Worm (Caenorhabditis elegans) whole organism, L4 larva: ENCODE data around the gene F44G4.1.

Experiments
- D1046.2 ChIP-seq: fragments of 200-800 bp; sonication (Bioruptor generic); IDR thresholded peaks from 2 replicates; pipeline ENCODE4 v1.3.6; 2022; ENCODE audit warnings: missing genetic modification characterization, missing compliant biosample characterization
- F10B5.3 ChIP-seq: sonication (generic microtip); optimal IDR thresholded peaks from 2 replicates; lab custom pipeline; 2016; ENCODE audit warnings: mild to moderate bottlenecking, missing genetic modification characterization, missing compliant biosample characterization
- R02D3.7 ChIP-seq: fragments of 150-350 bp; sonication (generic microtip); optimal IDR thresholded peaks from 3 replicates; lab custom pipeline; 2014; ENCODE audit warnings: missing biosample characterization, missing genetic modification characterization
- T26A8.4 ChIP-seq: fragments of 200-800 bp; sonication (Bioruptor generic); IDR thresholded peaks from 2 replicates; pipeline ENCODE4 v1.3.6; 2022; ENCODE audit warnings: missing genetic modification characterization, missing compliant biosample characterization
- Y48G9A.11 ChIP-seq: fragments of 200-800 bp; sonication (Bioruptor generic); IDR thresholded peaks from 2 replicates; pipeline ENCODE4 v1.3.6; 2022; ENCODE audit warnings: missing genetic modification reagents, missing genetic modification characterization, missing compliant biosample characterization
- ZK546.5 ChIP-seq, 2 experiments: sonication (generic microtip); optimal IDR thresholded peaks; 2 replicates each; lab custom pipeline; 2017; ENCODE audit warnings: missing biosample characterization in 2 of 2, missing genetic modification characterization in 2 of 2
- aha-1 ChIP-seq: fragments of 150-350 bp; peaks from one replicate; lab custom pipeline; 2014; ENCODE audit warnings: missing biosample characterization, missing genetic modification characterization
- ceh-44 ChIP-seq: fragments of 200-800 bp; sonication (Bioruptor generic); IDR thresholded peaks from 2 replicates; pipeline ENCODE4 v1.3.6; 2022; ENCODE audit warnings: missing genetic modification reagents, missing genetic modification characterization, missing compliant biosample characterization
- dmd-8 ChIP-seq: fragments of 200-800 bp; sonication (Bioruptor generic); IDR thresholded peaks from 2 replicates; pipeline ENCODE4 v1.3.6; 2022; ENCODE audit warnings: missing genetic modification characterization, missing compliant biosample characterization
- dmd-9 ChIP-seq: fragments of 200-800 bp; sonication (Bioruptor generic); IDR thresholded peaks from 2 replicates; pipeline ENCODE4 v1.3.6; 2022; ENCODE audit warnings: missing genetic modification reagents, missing genetic modification characterization, missing compliant biosample characterization
- dpl-1 ChIP-seq: fragments of 150-350 bp; optimal IDR thresholded peaks from 2 replicates; lab custom pipeline; 2014; ENCODE audit warnings: missing biosample characterization, missing genetic modification reagents, missing genetic modification characterization
- duxl-1 ChIP-seq: sonication (generic microtip); optimal IDR thresholded peaks from 2 replicates; lab custom pipeline; 2016; ENCODE audit warnings: mild to moderate bottlenecking, missing genetic modification characterization, moderate library complexity, missing compliant biosample characterization; ENCODE audit not compliant: poor library complexity
- dve-1 ChIP-seq: sonication (generic microtip); optimal IDR thresholded peaks from 2 replicates; lab custom pipeline; 2017; ENCODE audit warnings: antibody characterized with exemption, mild to moderate bottlenecking, missing genetic modification characterization, missing compliant biosample characterization; ENCODE audit not compliant: insufficient read depth
- egl-43 ChIP-seq: fragments of 200-800 bp; sonication (Bioruptor generic); IDR thresholded peaks from 2 replicates; pipeline ENCODE4 v1.3.6; 2022; ENCODE audit warnings: missing genetic modification reagents, missing genetic modification characterization, missing compliant biosample characterization
- fkh-10 ChIP-seq: fragments of 150-350 bp; optimal IDR thresholded peaks from 2 replicates; lab custom pipeline; 2014; ENCODE audit warnings: missing biosample characterization, missing genetic modification reagents, missing genetic modification characterization
- gei-8 ChIP-seq: fragments of 200-800 bp; sonication (Bioruptor generic); optimal IDR thresholded peaks from 2 replicates; lab custom pipeline; 2018; ENCODE audit warnings: mild to moderate bottlenecking, missing genetic modification characterization, missing compliant biosample characterization
- hif-1 ChIP-seq, 2 experiments: sonication (generic microtip); optimal IDR thresholded peaks; 2 replicates each; lab custom pipeline; 2016 to 2017; ENCODE audit warnings: missing compliant biosample characterization in 2 of 2, missing genetic modification characterization in 2 of 2, missing genetic modification reagents in 2 of 2, missing genotype in 2 of 2, mild to moderate bottlenecking in 1 of 2
- hlh-11 ChIP-seq: fragments of 200-800 bp; sonication (Bioruptor generic); optimal IDR thresholded peaks from 2 replicates; lab custom pipeline; 2018; ENCODE audit warnings: mild to moderate bottlenecking, missing genetic modification characterization, missing compliant biosample characterization
- hlh-30 ChIP-seq: sonication (generic microtip); optimal IDR thresholded peaks from 2 replicates; lab custom pipeline; 2017; ENCODE audit warnings: antibody characterized with exemption, mild to moderate bottlenecking, missing genetic modification characterization, missing compliant biosample characterization; ENCODE audit not compliant: insufficient read depth
- hmg-1.1 ChIP-seq: fragments of 200-800 bp; sonication (Bioruptor generic); IDR thresholded peaks from 2 replicates; pipeline ENCODE4 v1.3.6; 2022; ENCODE audit warnings: missing genetic modification reagents, missing genetic modification characterization, missing compliant biosample characterization
- lir-3 ChIP-seq: sonication (generic microtip); optimal IDR thresholded peaks from 2 replicates; lab custom pipeline; 2016; ENCODE audit warnings: mild to moderate bottlenecking, missing genetic modification characterization, missing compliant biosample characterization
- lsy-2 ChIP-seq, 2 experiments: fragments of 150-350 bp in 1 of 2; sonication (generic microtip) in 1 of 2; optimal IDR thresholded peaks; 2 replicates each; lab custom pipeline; 2014 to 2017; ENCODE audit warnings: missing biosample characterization in 2 of 2, missing genetic modification characterization in 2 of 2
- madf-9 ChIP-seq: fragments of 200-800 bp; sonication (Bioruptor generic); conservative IDR thresholded peaks from 2 replicates; pipeline ENCODE4 v1.3.6; 2022; ENCODE audit warnings: missing genetic modification reagents, missing genetic modification characterization, missing compliant biosample characterization
- mdl-1 ChIP-seq, 2 experiments: fragments of 150-350 bp in 1 of 2; sonication (generic microtip) in 1 of 2; optimal IDR thresholded peaks; 2 replicates each; lab custom pipeline; 2014 to 2017; ENCODE audit warnings: missing biosample characterization in 2 of 2, missing genetic modification characterization in 2 of 2
- mdt-29 ChIP-seq: fragments of 200-800 bp; sonication (Bioruptor generic); IDR thresholded peaks from 2 replicates; pipeline ENCODE4 v1.3.6; 2022; ENCODE audit warnings: missing genetic modification reagents, missing genetic modification characterization, missing compliant biosample characterization
- mep-1 ChIP-seq: fragments of 150-350 bp; sonication (generic microtip); optimal IDR thresholded peaks from 3 replicates; lab custom pipeline; 2014; ENCODE audit warnings: missing biosample characterization, missing genetic modification characterization
- mes-2 ChIP-seq: sonication (generic microtip); optimal IDR thresholded peaks from 2 replicates; lab custom pipeline; 2016; ENCODE audit warnings: missing genotype, mild to moderate bottlenecking, missing genetic modification characterization, missing compliant biosample characterization; ENCODE audit not compliant: poor library complexity, severe bottlenecking
- mxl-3 ChIP-seq: fragments of 200-800 bp; sonication (Bioruptor generic); optimal IDR thresholded peaks from 2 replicates; lab custom pipeline; 2018; ENCODE audit warnings: mild to moderate bottlenecking, missing genetic modification characterization, missing compliant biosample characterization
- nhr-102 ChIP-seq: sonication (generic microtip); optimal IDR thresholded peaks from 2 replicates; lab custom pipeline; 2016; ENCODE audit warnings: mild to moderate bottlenecking, missing genetic modification characterization, moderate library complexity, missing compliant biosample characterization
- nhr-11 ChIP-seq: fragments of 150-350 bp; optimal IDR thresholded peaks from 2 replicates; lab custom pipeline; 2014; ENCODE audit warnings: missing biosample characterization, missing genetic modification characterization
- nhr-111 ChIP-seq: fragments of 200-800 bp; sonication (Bioruptor generic); optimal IDR thresholded peaks from 2 replicates; lab custom pipeline; 2018; ENCODE audit warnings: mild to moderate bottlenecking, missing genetic modification characterization, missing compliant biosample characterization
- nhr-25 ChIP-seq: sonication (generic microtip); optimal IDR thresholded peaks from 2 replicates; lab custom pipeline; 2017; ENCODE audit warnings: missing genetic modification characterization, mild to moderate bottlenecking, missing compliant biosample characterization, antibody characterized with exemption, moderate library complexity, borderline replicate concordance; ENCODE audit not compliant: insufficient read depth
- nhr-42 ChIP-seq: fragments of 200-800 bp; sonication (Bioruptor generic); IDR thresholded peaks from 2 replicates; pipeline ENCODE4 v1.3.6; 2022; ENCODE audit warnings: missing genetic modification characterization, missing compliant biosample characterization
- nhr-6 ChIP-seq: fragments of 150-350 bp; optimal IDR thresholded peaks from 2 replicates; lab custom pipeline; 2014; ENCODE audit warnings: missing biosample characterization, missing genetic modification characterization
- nhr-77 ChIP-seq: fragments of 150-350 bp; optimal IDR thresholded peaks from 2 replicates; lab custom pipeline; 2014; ENCODE audit warnings: missing biosample characterization, missing genetic modification characterization
- php-3 ChIP-seq: fragments of 200-800 bp; sonication (Bioruptor generic); IDR thresholded peaks from 2 replicates; pipeline ENCODE4 v1.3.6; 2022; ENCODE audit warnings: missing genetic modification reagents, missing genetic modification characterization, missing compliant biosample characterization
- sdz-12 ChIP-seq: fragments of 200-800 bp; sonication (Bioruptor generic); optimal IDR thresholded peaks from 2 replicates; lab custom pipeline; 2018; ENCODE audit warnings: mild to moderate bottlenecking, missing genetic modification characterization, missing compliant biosample characterization
- snpc-1.2 ChIP-seq: fragments of 200-800 bp; sonication (Bioruptor generic); IDR thresholded peaks from 2 replicates; pipeline ENCODE4 v1.3.6; 2022; ENCODE audit warnings: missing genetic modification reagents, missing genetic modification characterization, missing compliant biosample characterization
- spr-3 ChIP-seq: fragments of 200-800 bp; sonication (Bioruptor generic); optimal IDR thresholded peaks from 2 replicates; lab custom pipeline; 2018; ENCODE audit warnings: mild to moderate bottlenecking, missing genetic modification characterization, missing compliant biosample characterization
- unc-130 ChIP-seq: sonication (generic microtip); optimal IDR thresholded peaks from 2 replicates; lab custom pipeline; 2016; ENCODE audit warnings: missing genetic modification reagents, missing genetic modification characterization, missing compliant biosample characterization
- unc-39 ChIP-seq: sonication (generic microtip); optimal IDR thresholded peaks from 2 replicates; lab custom pipeline; 2017; ENCODE audit warnings: missing biosample characterization, missing genetic modification characterization
- unc-62 ChIP-seq, 3 experiments: fragments of 150-350 bp in 1 of 3; sonication (generic microtip); optimal IDR thresholded peaks in 2 of 3; peaks in 1 of 3; 1 replicate in 1 of 3; 2 replicates in 2 of 3; lab custom pipeline; 2014 to 2017; ENCODE audit warnings: missing biosample characterization in 3 of 3, missing genetic modification characterization in 3 of 3, missing genetic modification reagents in 3 of 3, missing genotype in 1 of 3
- ztf-11 ChIP-seq: fragments of 150-350 bp; optimal IDR thresholded peaks from 2 replicates; lab custom pipeline; 2014; ENCODE audit warnings: missing biosample characterization, missing genetic modification characterization
- ztf-7 ChIP-seq: fragments of 150-350 bp; optimal IDR thresholded peaks from 2 replicates; lab custom pipeline; 2014; ENCODE audit warnings: missing biosample characterization, missing genetic modification characterization

The F44G4.1 gene

ce11 chrII:8964049-8964448 is 30.4 kb upstream of the F44G4.1 start, which contains the start of gene sftd-3:
Gene sftd-3, minus strand, starts transcription at chrII:8964149.
- TF ChIP-seq unc-130 (GFP tag; lab: Kevin White, UChicago) = no peak
- TF ChIP-seq hlh-11 = no peak
- TF ChIP-seq nhr-77 (tag; lab: Kevin White, UChicago) = no peak
- no peak for TF ChIP-seq nhr-11 (tag; lab: Kevin White, UChicago)
- no peak for TF ChIP-seq T26A8.4 (GFP tag; lab: Robert Waterston, UW)
- TF ChIP-seq dmd-9 (GFP tag; lab: Robert Waterston, UW) = no peak
- TF ChIP-seq dmd-8 = no peak
- TF ChIP-seq hif-1 (tag; optimal IDR thresholded peaks at IDR 0.05; lab: Kevin White, UChicago) = no peak
- no peak for TF ChIP-seq R02D3.7 (tag; lab: Kevin White, UChicago)
- TF ChIP-seq nhr-42 = no peak
- no peak for TF ChIP-seq fkh-10 (GFP tag; lab: Kevin White, UChicago)
- TF ChIP-seq mep-1 = no peak
- TF ChIP-seq php-3 (GFP tag; lab: Robert Waterston, UW) = no peak
- TF ChIP-seq unc-39 = no peak
- no peak for TF ChIP-seq ZK546.5 (tag; optimal IDR thresholded peaks at IDR 0.05; lab: Kevin White, UChicago)
- no peak for TF ChIP-seq ztf-7 (tag; lab: Kevin White, UChicago)

- TF ChIP-seq hlh-30 (tag; lab: Kevin White, UChicago) (peak; percentile 65), hif-1 (tag; optimal IDR thresholded peaks at IDR 0.05; lab: Kevin White, UChicago) (peak in 1 of 2 experiments; percentile 13), Y48G9A.11 (GFP tag; lab: Robert Waterston, UW) (no peak), dpl-1 (GFP tag; lab: Kevin White, UChicago) (peak; percentile 27), mep-1 (peak; percentile 53), aha-1 (tag; lab: Kevin White, UChicago) (no peak), nhr-77 (tag; lab: Kevin White, UChicago) (peak; percentile 37), lsy-2 (tag; optimal IDR thresholded peaks at IDR 0.05; lab: Kevin White, UChicago) (peak in 1 of 2 experiments; percentile 62), nhr-102 (tag; lab: Kevin White, UChicago) (no peak), R02D3.7 (tag; lab: Kevin White, UChicago) (peak; percentile 78), dve-1 (peak; percentile 22), hlh-11 (peak; percentile 32), unc-62 (GFP tag; optimal IDR thresholded peaks at IDR 0.05 in 1 of 2; lab: Kevin White, UChicago) (peak in 1 of 2 experiments; percentile 87), unc-62 (tag; optimal IDR thresholded peaks at IDR 0.05; lab: Kevin White, UChicago) (no peak), mes-2 (tag; lab: Kevin White, UChicago) (peak; percentile 63), madf-9 (GFP tag; lab: Robert Waterston, UW) (no peak), spr-3 (no peak), gei-8 (GFP tag; lab: Kevin White, UChicago) (no peak), nhr-6 (tag; lab: Kevin White, UChicago) (peak; percentile 44)
Observed at ce11 chrII:8964835-8965234, 29.6 kb upstream of the F44G4.1 start, which contains the start of the genes ndub-3 and C18E9.2. Gene ndub-3, minus strand, starts transcription at chrII:8964890. Gene C18E9.2, plus strand, starts transcription at chrII:8965006.

ce11 chrII:8969251-8970183 is 24.9 kb upstream of the F44G4.1 start, which contains the start of the genes szy-20 and C18E9.5:
Gene szy-20, minus strand, starts transcription at chrII:8969333.
Gene C18E9.5, plus strand, starts transcription at chrII:8969980.
- TF ChIP-seq nhr-77 (tag; lab: Kevin White, UChicago) = peak; percentile 43
- no peak for TF ChIP-seq mxl-3 (GFP tag; lab: Kevin White, UChicago)
- no peak for TF ChIP-seq ztf-11
- TF ChIP-seq snpc-1.2 (GFP tag; lab: Robert Waterston, UW) = no peak
- TF ChIP-seq ceh-44 (GFP tag; lab: Robert Waterston, UW) = no peak
- TF ChIP-seq nhr-111 = no peak
- TF ChIP-seq duxl-1 (tag; lab: Kevin White, UChicago) = no peak
- TF ChIP-seq F10B5.3 (tag; lab: Kevin White, UChicago) = no peak
- TF ChIP-seq nhr-25 (tag; lab: Kevin White, UChicago) = no peak
- peak; percentile 70 for TF ChIP-seq hmg-1.1 (GFP tag; lab: Robert Waterston, UW)
- peak; percentile 68 for TF ChIP-seq egl-43
- no peak for TF ChIP-seq mdt-29 (GFP tag; lab: Robert Waterston, UW)
- TF ChIP-seq lir-3 (tag; lab: Kevin White, UChicago) = no peak
- no peak for TF ChIP-seq spr-3
- peak; percentile 75 for TF ChIP-seq hlh-30 (tag; lab: Kevin White, UChicago)
- peak in 1 of 2 experiments; percentile 57 for TF ChIP-seq mdl-1 (tag; optimal IDR thresholded peaks at IDR 0.05; lab: Kevin White, UChicago)
- TF ChIP-seq D1046.2 (GFP tag; lab: Robert Waterston, UW) = no peak
- TF ChIP-seq sdz-12 (GFP tag; lab: Kevin White, UChicago) = no peak
